Worm (Caenorhabditis elegans) whole organism, young adult: ENCODE measurements around the gene ZC53.22.

ENCODE experiments used
- F23B12.7 ChIP-seq: sonication (generic microtip); optimal IDR thresholded peaks from 2 replicates; lab custom pipeline; 2017; ENCODE audit warnings: missing genetic modification characterization, mild to moderate bottlenecking, missing compliant biosample characterization, antibody characterized with exemption, moderate library complexity; ENCODE audit not compliant: insufficient read depth
- lin-40 ChIP-seq: sonication (generic microtip); optimal IDR thresholded peaks from 2 replicates; lab custom pipeline; 2016; ENCODE audit warnings: missing genetic modification characterization, mild to moderate bottlenecking, missing compliant biosample characterization, missing genotype, missing genetic modification reagents
- sptf-2 ChIP-seq: fragments of 200-800 bp; sonication (Bioruptor generic); optimal IDR thresholded peaks from 2 replicates; lab custom pipeline; 2018; ENCODE audit warnings: mild to moderate bottlenecking, missing genetic modification characterization, missing compliant biosample characterization
- tbx-9 ChIP-seq: sonication (generic microtip); optimal IDR thresholded peaks from 2 replicates; lab custom pipeline; 2016; ENCODE audit warnings: borderline replicate concordance, missing genetic modification characterization, inconsistent platforms, missing compliant biosample characterization
- zfh-2 ChIP-seq: fragments of 200-800 bp; sonication (Bioruptor generic); conservative IDR thresholded peaks from 2 replicates; pipeline ENCODE4 v1.3.6; 2022; ENCODE audit warnings: missing genetic modification reagents, missing genetic modification characterization, missing compliant biosample characterization

- TF ChIP-seq zfh-2 (GFP tag; lab: Robert Waterston, UW) (no peak), lin-40 (tag; lab: Kevin White, UChicago) (no peak), tbx-9 (no peak), sptf-2 (GFP tag; lab: Kevin White, UChicago) (no peak), F23B12.7 (tag; lab: Kevin White, UChicago) (no peak)
Measured at ce11 chrX:1913257-1913656, 8.9 kb downstream of the ZC53.22 start, which contains the start of gene ZC53.1.
